Worm (Caenorhabditis elegans) whole organism, L3 larva: ENCODE measurements around the gene clec-221.

Experiments
- R02D3.7 ChIP-seq: fragments of 150-350 bp; optimal IDR thresholded peaks from 2 replicates; lab custom pipeline; 2014; ENCODE audit warnings: missing biosample characterization, missing genetic modification characterization
- aly-2 ChIP-seq: fragments of 150-350 bp; optimal IDR thresholded peaks from 2 replicates; lab custom pipeline; 2014; ENCODE audit warnings: missing biosample characterization, missing genetic modification characterization
- egl-27 ChIP-seq: sonication (generic microtip); optimal IDR thresholded peaks from 4 replicates; lab custom pipeline; 2017; ENCODE audit warnings: missing biosample characterization, missing genetic modification reagents, missing genetic modification characterization
- elt-1 ChIP-seq: fragments of 150-350 bp; optimal IDR thresholded peaks from 2 replicates; lab custom pipeline; 2014; ENCODE audit warnings: missing biosample characterization, missing genetic modification characterization
- fos-1 ChIP-seq: fragments of 150-350 bp; optimal IDR thresholded peaks from 2 replicates; lab custom pipeline; 2014; ENCODE audit warnings: missing biosample characterization, missing genetic modification characterization
- jun-1 ChIP-seq: fragments of 150-350 bp; optimal IDR thresholded peaks from 2 replicates; lab custom pipeline; 2014; ENCODE audit warnings: missing biosample characterization, missing genetic modification reagents, missing genetic modification characterization
- lin-39 ChIP-seq: fragments of 150-350 bp; optimal IDR thresholded peaks from 2 replicates; lab custom pipeline; 2018; ENCODE audit warnings: missing biosample characterization, missing genetic modification reagents, missing genetic modification characterization
- nhr-12 ChIP-seq: fragments of 150-350 bp; optimal IDR thresholded peaks from 2 replicates; lab custom pipeline; 2014; ENCODE audit warnings: missing biosample characterization, missing genetic modification characterization
- pqm-1 ChIP-seq: fragments of 150-350 bp; optimal IDR thresholded peaks from 2 replicates; lab custom pipeline; 2017; ENCODE audit warnings: missing biosample characterization, missing genetic modification characterization, inconsistent platforms
- snpc-4 ChIP-seq: fragments of 150-350 bp; optimal IDR thresholded peaks from 2 replicates; lab custom pipeline; 2014; ENCODE audit warnings: missing biosample characterization, missing genetic modification characterization

ce11 chrV:10921747-10922146, 32.5 kb downstream of the clec-221 start, which contains the start of gene nas-31:
- TF ChIP-seq egl-27 (no peak), fos-1 (tag; lab: Kevin White, UChicago) (no peak), snpc-4 (tag; lab: Kevin White, UChicago) (no peak), aly-2 (tag; lab: Kevin White, UChicago) (no peak), pqm-1 (tag; lab: Kevin White, UChicago) (no peak), elt-1 (tag; lab: Kevin White, UChicago) (no peak), jun-1 (no peak), nhr-12 (tag; lab: Kevin White, UChicago) (no peak), R02D3.7 (tag; lab: Kevin White, UChicago) (no peak), lin-39 (tag; lab: Kevin White, UChicago) (no peak)
